Worm (Caenorhabditis elegans) whole organism, L4 larva: ENCODE results near the gene hlh-6.

Experiments
- ama-1 ChIP-seq: fragments of 150-350 bp; optimal IDR thresholded peaks from 2 replicates; lab custom pipeline; 2014; ENCODE audit warnings: inconsistent platforms, mixed read lengths
- dmd-8 ChIP-seq: fragments of 200-800 bp; sonication (Bioruptor generic); IDR thresholded peaks from 2 replicates; pipeline ENCODE4 v1.3.6; 2022; ENCODE audit warnings: missing genetic modification characterization, missing compliant biosample characterization
- dpl-1 ChIP-seq: fragments of 150-350 bp; optimal IDR thresholded peaks from 2 replicates; lab custom pipeline; 2014; ENCODE audit warnings: missing biosample characterization, missing genetic modification reagents, missing genetic modification characterization
- lin-13 ChIP-seq: fragments of 150-350 bp; optimal IDR thresholded peaks from 2 replicates; lab custom pipeline; 2014; ENCODE audit warnings: missing biosample characterization, missing genetic modification reagents, missing genetic modification characterization
- lin-39 ChIP-seq: fragments of 150-350 bp; optimal IDR thresholded peaks from 2 replicates; lab custom pipeline; 2014; ENCODE audit warnings: missing biosample characterization, missing genetic modification reagents, missing genetic modification characterization
- madf-9 ChIP-seq: fragments of 200-800 bp; sonication (Bioruptor generic); conservative IDR thresholded peaks from 2 replicates; pipeline ENCODE4 v1.3.6; 2022; ENCODE audit warnings: missing genetic modification reagents, missing genetic modification characterization, missing compliant biosample characterization
- nhr-11 ChIP-seq: fragments of 150-350 bp; optimal IDR thresholded peaks from 2 replicates; lab custom pipeline; 2014; ENCODE audit warnings: missing biosample characterization, missing genetic modification characterization
- nhr-237 ChIP-seq: sonication (generic microtip); optimal IDR thresholded peaks from 2 replicates; lab custom pipeline; 2017; ENCODE audit warnings: missing biosample characterization, missing genetic modification characterization
- pqm-1 ChIP-seq: sonication (generic microtip); optimal IDR thresholded peaks from 2 replicates; lab custom pipeline; 2017; ENCODE audit warnings: missing biosample characterization, missing genetic modification characterization
- spr-3 ChIP-seq: fragments of 200-800 bp; sonication (Bioruptor generic); optimal IDR thresholded peaks from 2 replicates; lab custom pipeline; 2018; ENCODE audit warnings: mild to moderate bottlenecking, missing genetic modification characterization, missing compliant biosample characterization
- ztf-11 ChIP-seq: fragments of 150-350 bp; optimal IDR thresholded peaks from 2 replicates; lab custom pipeline; 2014; ENCODE audit warnings: missing biosample characterization, missing genetic modification characterization

DNA sequence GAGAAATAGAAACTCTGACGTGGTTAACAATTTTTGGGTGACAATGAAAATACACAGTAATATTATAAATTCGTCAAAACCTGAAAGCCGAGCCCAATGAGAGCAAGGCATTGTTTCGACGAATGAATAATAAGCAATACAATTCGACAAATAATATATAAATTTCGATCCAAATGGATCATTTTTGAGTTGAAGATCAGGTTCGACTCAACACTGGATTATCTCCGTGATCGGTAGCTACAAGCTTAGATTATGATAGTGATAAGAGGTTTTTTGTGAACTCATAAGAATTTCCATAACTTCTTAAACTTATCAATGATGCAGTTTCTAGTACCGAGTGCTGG is 3.2 kb upstream of the hlh-6 start:
- TF ChIP-seq spr-3 (GFP tag; lab: Kevin White, UChicago): no peak
- TF ChIP-seq pqm-1 (tag; lab: Kevin White, UChicago): no peak
- TF ChIP-seq madf-9 (GFP tag; lab: Robert Waterston, UW): no peak
- TF ChIP-seq nhr-237: no peak
- TF ChIP-seq dpl-1 (GFP tag; lab: Kevin White, UChicago): no peak
- no peak for TF ChIP-seq dmd-8 (GFP tag; lab: Robert Waterston, UW)
- no peak for TF ChIP-seq ztf-11 (tag; lab: Kevin White, UChicago)
- TF ChIP-seq ama-1 (lab: Kevin White, UChicago): no peak
- no peak for TF ChIP-seq lin-39 (tag; lab: Kevin White, UChicago)
- no peak for TF ChIP-seq nhr-11
- no peak for TF ChIP-seq lin-13
